Comparison of ENCODE assay signal across 2 fruit fly cellular contexts in genomic region chr3R:24613819-24614706, dm6.
TF ChIP-seq lines count a peak whose summit lies in the region.

No protein-coding gene starts in this region.

TF ChIP-seq in whole organism, embryonic, 481 proteins besides CTCF, POLR2A, EP300 and RAD21 (continued from another document):
- TF ChIP-seq CG4282 (GFP tag; optimal IDR thresholded peaks at IDR 0.05; lab: Kevin White, UChicago) (no peak), phol (tag; optimal IDR thresholded peaks at IDR 0.05; lab: Kevin White, UChicago) (peak; percentile 13), schlank (tag; optimal IDR thresholded peaks at IDR 0.05; lab: Kevin White, UChicago) (no peak), bsh (GFP tag; optimal IDR thresholded peaks at IDR 0.05; lab: Kevin White, UChicago) (peak in 1 of 2 experiments; percentile 19), nau (GFP tag; optimal IDR thresholded peaks at IDR 0.05; lab: Kevin White, UChicago) (no peak), CG13894 (tag; optimal IDR thresholded peaks at IDR 0.05; lab: Kevin White, UChicago) (no peak), CG2120 (GFP tag; optimal IDR thresholded peaks at IDR 0.05; lab: Kevin White, UChicago) (no peak), lilli (GFP tag; optimal IDR thresholded peaks at IDR 0.05; lab: Kevin White, UChicago) (no peak), Awh (GFP tag; IDR thresholded peaks at IDR 0.05; lab: Robert Waterston, UW) (no peak), CG2712 (tag; optimal IDR thresholded peaks at IDR 0.05; lab: Kevin White, UChicago) (no peak), Opbp (GFP tag; IDR thresholded peaks at IDR 0.05; lab: Robert Waterston, UW; ENCODE audit: partially characterized antibody) (no peak), stwl (tag; optimal IDR thresholded peaks at IDR 0.05; lab: Kevin White, UChicago) (no peak), her (GFP tag; optimal IDR thresholded peaks at IDR 0.05; lab: Kevin White, UChicago) (no peak), al (GFP tag; IDR thresholded peaks at IDR 0.05; lab: Robert Waterston, UW) (no peak), Lpt (GFP tag; optimal IDR thresholded peaks at IDR 0.05; lab: Kevin White, UChicago) (no peak), NC2β (GFP tag; optimal IDR thresholded peaks at IDR 0.05; lab: Kevin White, UChicago) (no peak), CG30020 (tag; optimal IDR thresholded peaks at IDR 0.05; lab: Kevin White, UChicago) (no peak), lbe (GFP tag; optimal IDR thresholded peaks at IDR 0.05; lab: Kevin White, UChicago) (peak; percentile 33), Myb (GFP tag; optimal IDR thresholded peaks at IDR 0.05; lab: Kevin White, UChicago) (no peak), Gug (GFP tag; IDR thresholded peaks at IDR 0.05; lab: Robert Waterston, UW) (no peak), CG14965 (GFP tag; optimal IDR thresholded peaks at IDR 0.05; lab: Kevin White, UChicago; ENCODE audit: borderline replicate concordance) (no peak), CG12769 (tag; optimal IDR thresholded peaks at IDR 0.05; lab: Kevin White, UChicago) (no peak), amos (GFP tag; IDR thresholded peaks at IDR 0.05; lab: Robert Waterston, UW; ENCODE audit: partially characterized antibody) (no peak), Pdp1 (GFP tag; optimal IDR thresholded peaks at IDR 0.05; lab: Kevin White, UChicago) (no peak), Bdp1 (GFP tag; optimal IDR thresholded peaks at IDR 0.05; lab: Kevin White, UChicago) (no peak), cato (GFP tag; optimal IDR thresholded peaks at IDR 0.05; lab: Kevin White, UChicago; ENCODE audit: borderline replicate concordance) (no peak), CG16815 (GFP tag; optimal IDR thresholded peaks at IDR 0.05; lab: Kevin White, UChicago) (no peak), Drgx (GFP tag; IDR thresholded peaks at IDR 0.05; lab: Robert Waterston, UW) (peak; percentile 62), CG32767 (GFP tag; IDR thresholded peaks at IDR 0.05; lab: Robert Waterston, UW) (no peak), br (optimal IDR thresholded peaks at IDR 0.05; lab: Kevin White, UChicago) (no peak), CG4424 (GFP tag; optimal IDR thresholded peaks at IDR 0.05; lab: Kevin White, UChicago) (no peak), zf30C (GFP tag; optimal IDR thresholded peaks at IDR 0.05; lab: Kevin White, UChicago) (peak; percentile 13), gcm2 (GFP tag; optimal IDR thresholded peaks at IDR 0.05; lab: Kevin White, UChicago) (no peak)

TF ChIP-seq in whole organism, prepupa, 60 proteins besides CTCF, POLR2A, EP300 and RAD21 (continued from another document):
- peak; percentile 25 for TF ChIP-seq CG4318 (GFP tag; optimal IDR thresholded peaks at IDR 0.05; lab: Kevin White, UChicago)
- TF ChIP-seq Met (GFP tag; optimal IDR thresholded peaks at IDR 0.05; lab: Kevin White, UChicago), result peak; percentile 44
- TF ChIP-seq Hr38 (GFP tag; optimal IDR thresholded peaks at IDR 0.05; lab: Kevin White, UChicago), result no peak
- peak; percentile 40 for TF ChIP-seq Hr4 (GFP tag; optimal IDR thresholded peaks at IDR 0.05; lab: Kevin White, UChicago)
- TF ChIP-seq Eip75B (GFP tag; optimal IDR thresholded peaks at IDR 0.05; lab: Kevin White, UChicago), result peak; percentile 60
- no peak for TF ChIP-seq dac (GFP tag; optimal IDR thresholded peaks at IDR 0.05; lab: Kevin White, UChicago)
- peak; percentile 82 for TF ChIP-seq CG6808 (GFP tag; optimal IDR thresholded peaks at IDR 0.05; lab: Kevin White, UChicago)
- peak; percentile 73 for TF ChIP-seq eg (GFP tag; IDR thresholded peaks at IDR 0.05; lab: Robert Waterston, UW)
- TF ChIP-seq CG10669 (GFP tag; optimal IDR thresholded peaks at IDR 0.05; lab: Kevin White, UChicago), result peak; percentile 19
- peak; percentile 85 for TF ChIP-seq svp (GFP tag; lab: Kevin White, UChicago)
- peak; percentile 52 for TF ChIP-seq CG3032 (tag; optimal IDR thresholded peaks at IDR 0.05; lab: Kevin White, UChicago)
- TF ChIP-seq CG9139 (GFP tag; optimal IDR thresholded peaks at IDR 0.05; lab: Kevin White, UChicago), result peak; percentile 88
- peak; percentile 42 for TF ChIP-seq cyc (GFP tag; optimal IDR thresholded peaks at IDR 0.05; lab: Kevin White, UChicago)
- TF ChIP-seq pdm3 (GFP tag; optimal IDR thresholded peaks at IDR 0.05; lab: Kevin White, UChicago), result peak; percentile 48
- peak; percentile 55 for TF ChIP-seq Sox15 (GFP tag; optimal IDR thresholded peaks at IDR 0.05; lab: Kevin White, UChicago)
- TF ChIP-seq fd59A (GFP tag; optimal IDR thresholded peaks at IDR 0.05; lab: Kevin White, UChicago), result peak; percentile 9
- peak; percentile 47 for TF ChIP-seq CG15336 (GFP tag; IDR thresholded peaks at IDR 0.05; lab: Robert Waterston, UW)
- TF ChIP-seq achi (GFP tag; optimal IDR thresholded peaks at IDR 0.05; lab: Kevin White, UChicago), result peak; percentile 65
- TF ChIP-seq acj6 (GFP tag; optimal IDR thresholded peaks at IDR 0.05; lab: Kevin White, UChicago), result peak; percentile 58
- peak; percentile 33 for TF ChIP-seq Smox (GFP tag; optimal IDR thresholded peaks at IDR 0.05; lab: Kevin White, UChicago)
- peak; percentile 66 for TF ChIP-seq vri (GFP tag; optimal IDR thresholded peaks at IDR 0.05; lab: Kevin White, UChicago)
- peak; percentile 69 for TF ChIP-seq Ets96B (tag; optimal IDR thresholded peaks at IDR 0.05; lab: Kevin White, UChicago)
- TF ChIP-seq CG31627 (GFP tag; optimal IDR thresholded peaks at IDR 0.05; lab: Kevin White, UChicago), result peak; percentile 63
- no peak for TF ChIP-seq Sox14 (GFP tag; optimal IDR thresholded peaks at IDR 0.05; lab: Kevin White, UChicago)
- TF ChIP-seq lz (GFP tag; optimal IDR thresholded peaks at IDR 0.05; lab: Kevin White, UChicago), result peak; percentile 55
- TF ChIP-seq CG11294 (GFP tag; IDR thresholded peaks at IDR 0.05; lab: Robert Waterston, UW), result no peak; the same call in 1 of the 2 replicates
- TF ChIP-seq CG10631 (GFP tag; optimal IDR thresholded peaks at IDR 0.05; lab: Kevin White, UChicago), result peak; percentile 16
- TF ChIP-seq fd85E (GFP tag; optimal IDR thresholded peaks at IDR 0.05; lab: Kevin White, UChicago), result peak; percentile 1
- TF ChIP-seq CG3919 (GFP tag; optimal IDR thresholded peaks at IDR 0.05; lab: Kevin White, UChicago), result peak; percentile 37
- peak; percentile 78 for TF ChIP-seq CG16779 (tag; optimal IDR thresholded peaks at IDR 0.05; lab: Kevin White, UChicago)
- peak; percentile 81 for TF ChIP-seq spab (GFP tag; optimal IDR thresholded peaks at IDR 0.05; lab: Kevin White, UChicago)
- peak; percentile 56 for TF ChIP-seq Eip93F (GFP tag; optimal IDR thresholded peaks at IDR 0.05; lab: Kevin White, UChicago)
- no peak for TF ChIP-seq Blimp-1 (GFP tag; optimal IDR thresholded peaks at IDR 0.05; lab: Kevin White, UChicago)
- TF ChIP-seq Hr39 (GFP tag; optimal IDR thresholded peaks at IDR 0.05; lab: Kevin White, UChicago), result peak; percentile 59
- TF ChIP-seq topi (GFP tag; optimal IDR thresholded peaks at IDR 0.05; lab: Kevin White, UChicago), result peak; percentile 34
- TF ChIP-seq CG6163 (GFP tag; IDR thresholded peaks at IDR 0.05; lab: Robert Waterston, UW), result peak; percentile 88
- peak; percentile 74 for TF ChIP-seq CG8632 (GFP tag; optimal IDR thresholded peaks at IDR 0.05; lab: Kevin White, UChicago)
- TF ChIP-seq net (GFP tag; optimal IDR thresholded peaks at IDR 0.05; lab: Kevin White, UChicago), result peak; percentile 80
TF ChIP-seq in whole organism, prepupa: peak in this region for 54.
